Fruit fly (Drosophila melanogaster): ENCODE results near the gene CG15399.

DNA sequence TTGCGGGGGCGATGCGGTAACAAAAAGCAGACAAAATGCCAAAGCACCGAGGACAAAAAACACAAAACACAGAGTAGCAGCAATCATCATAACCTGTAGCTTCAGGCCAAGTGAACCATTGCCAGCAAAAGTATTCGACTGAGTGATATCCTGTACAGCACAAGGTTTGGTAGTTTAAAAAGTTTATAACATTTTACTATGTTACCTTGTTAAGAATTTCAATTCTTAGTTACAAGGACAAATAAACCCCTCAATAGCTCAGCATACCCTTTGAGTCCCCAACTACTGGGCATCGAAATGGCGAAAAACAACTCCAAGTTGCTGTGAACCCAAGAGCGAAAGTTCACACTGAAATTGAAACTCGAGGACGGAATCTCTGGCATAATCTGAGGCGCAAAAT, 48.5 kb downstream of the CG15399 start:
- no peak for TF ChIP-seq ss (GFP tag; optimal IDR thresholded peaks at IDR 0.05)
- TF ChIP-seq CG10631 (GFP tag; optimal IDR thresholded peaks at IDR 0.05), result no peak
- TF ChIP-seq CG9139 (GFP tag; optimal IDR thresholded peaks at IDR 0.05), result no peak
- TF ChIP-seq CG3032 (tag; optimal IDR thresholded peaks at IDR 0.05), result no peak
- TF ChIP-seq Hr4 (GFP tag; optimal IDR thresholded peaks at IDR 0.05), result no peak
- TF ChIP-seq Smox (GFP tag; optimal IDR thresholded peaks at IDR 0.05), result no peak
- TF ChIP-seq Sox102F (GFP tag; optimal IDR thresholded peaks at IDR 0.05), result no peak
- no peak for TF ChIP-seq eg (GFP tag; IDR thresholded peaks at IDR 0.05)
- TF ChIP-seq fd59A (GFP tag; optimal IDR thresholded peaks at IDR 0.05), result no peak
- no peak for TF ChIP-seq vri (GFP tag; optimal IDR thresholded peaks at IDR 0.05)
- no peak for TF ChIP-seq dsx (GFP tag; optimal IDR thresholded peaks at IDR 0.05; ENCODE audit: poor library complexity, severe bottlenecking)
- TF ChIP-seq esn (GFP tag; optimal IDR thresholded peaks at IDR 0.05), result no peak
- no peak for TF ChIP-seq Gug (GFP tag; IDR thresholded peaks at IDR 0.05)
- TF ChIP-seq Ets96B (tag; optimal IDR thresholded peaks at IDR 0.05), result no peak

All from whole organism, prepupa.